Fruit fly (Drosophila melanogaster): ENCODE measurements around the gene CG46525.

The CG46525 gene

DNA sequence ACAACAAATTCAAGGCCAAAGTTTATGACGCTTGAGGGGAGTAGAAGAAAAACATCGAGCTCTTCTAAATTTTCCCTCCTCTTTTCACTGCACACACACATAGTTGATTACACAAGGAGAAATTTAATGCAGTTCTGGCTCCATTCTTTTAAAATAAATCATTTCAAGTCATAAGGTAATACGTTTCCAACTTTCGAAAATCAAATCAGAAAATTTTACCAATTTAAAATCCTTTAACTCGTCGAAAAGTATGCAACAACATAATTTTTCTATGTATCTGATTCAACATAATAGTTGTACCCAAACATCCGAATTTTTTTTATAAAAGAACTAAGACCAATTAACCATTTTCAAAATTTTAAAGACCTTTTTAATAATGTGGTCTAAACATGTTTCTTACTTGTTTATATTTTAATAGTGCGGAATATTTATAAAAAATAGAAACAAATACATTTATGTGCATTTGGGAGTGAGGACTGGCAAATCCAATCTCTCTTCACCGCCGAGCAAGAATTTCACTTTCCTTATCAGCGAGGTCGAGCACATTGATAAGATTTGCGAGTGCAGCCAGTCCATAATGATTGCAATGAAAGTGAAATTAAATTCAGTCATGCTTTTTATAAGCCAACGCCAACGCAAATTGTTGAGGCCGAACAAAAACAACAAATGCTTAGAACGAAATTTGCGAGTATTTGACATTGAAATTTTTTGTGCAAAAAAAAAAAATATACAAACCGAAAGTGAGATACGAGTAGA, 31.2 kb downstream of the CG46525 start:
- TF ChIP-seq fru (GFP tag; optimal IDR thresholded peaks at IDR 0.05) (peak; percentile 73), rgr (GFP tag; optimal IDR thresholded peaks at IDR 0.05) (peak; percentile 67), psq (GFP tag; optimal IDR thresholded peaks at IDR 0.05) (peak; percentile 72), br (GFP tag; optimal IDR thresholded peaks at IDR 0.05) (peak; percentile 54), GATAd (GFP tag; optimal IDR thresholded peaks at IDR 0.05) (no peak), Abd-B (GFP tag; optimal IDR thresholded peaks at IDR 0.05) (no peak), OdsH (GFP tag; optimal IDR thresholded peaks at IDR 0.05) (peak; percentile 76), ey (GFP tag; optimal IDR thresholded peaks at IDR 0.05) (peak; percentile 77), Rel (GFP tag; optimal IDR thresholded peaks at IDR 0.05) (no peak), Rel (tag; optimal IDR thresholded peaks at IDR 0.05) (peak; percentile 14), foxo (GFP tag; optimal IDR thresholded peaks at IDR 0.05) (peak in 1 of 2 experiments; percentile 81), Myc (optimal IDR thresholded peaks at IDR 0.05) (no peak), Dif (GFP tag; optimal IDR thresholded peaks at IDR 0.05; ENCODE audit: partially characterized antibody) (no peak), dmrt93B (GFP tag; optimal IDR thresholded peaks at IDR 0.05) (peak; percentile 31), lola (GFP tag; optimal IDR thresholded peaks at IDR 0.05) (no peak), Sp1 (GFP tag; optimal IDR thresholded peaks at IDR 0.05) (peak; percentile 71), Hr83 (GFP tag; optimal IDR thresholded peaks at IDR 0.05; ENCODE audit: poor library complexity, severe bottlenecking) (no peak), h (GFP tag; optimal IDR thresholded peaks at IDR 0.05) (peak; percentile 79), HLH106 (tag; optimal IDR thresholded peaks at IDR 0.05) (peak; percentile 69)

DNA sequence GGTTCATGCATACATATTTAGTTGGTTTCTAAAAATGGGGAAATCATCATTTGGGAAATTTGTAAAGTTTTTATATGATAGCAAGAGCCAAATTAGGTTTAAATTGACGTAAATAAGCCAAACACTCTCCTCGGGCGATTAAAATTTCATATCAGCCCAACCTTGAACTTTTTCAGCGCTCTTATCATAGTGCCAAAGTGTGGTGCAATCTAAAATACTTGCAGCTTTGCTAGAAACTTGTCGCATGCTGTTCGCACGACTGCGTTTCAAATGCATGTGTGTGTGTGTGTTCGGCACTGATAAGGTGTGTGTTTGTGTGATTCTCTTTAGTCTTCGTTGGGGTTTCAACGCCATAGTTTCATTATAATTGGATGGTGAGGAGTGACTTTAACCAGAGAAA, 31.8 kb downstream of the CG46525 start:
- no peak for TF ChIP-seq dmrt93B (GFP tag; optimal IDR thresholded peaks at IDR 0.05)
- no peak for TF ChIP-seq Hr78 (GFP tag; optimal IDR thresholded peaks at IDR 0.05)
- no peak for TF ChIP-seq Abd-B (GFP tag; optimal IDR thresholded peaks at IDR 0.05)
- TF ChIP-seq h (GFP tag; optimal IDR thresholded peaks at IDR 0.05): peak; percentile 5
- TF ChIP-seq Hr83 (GFP tag; optimal IDR thresholded peaks at IDR 0.05; ENCODE audit: poor library complexity, severe bottlenecking): no peak
- peak; percentile 15 for TF ChIP-seq HLH106 (tag; optimal IDR thresholded peaks at IDR 0.05)
- TF ChIP-seq CrebA (GFP tag; optimal IDR thresholded peaks at IDR 0.05; ENCODE audit: borderline replicate concordance): no peak
- TF ChIP-seq jim (GFP tag; optimal IDR thresholded peaks at IDR 0.05): no peak
- no peak for TF ChIP-seq fru (GFP tag; optimal IDR thresholded peaks at IDR 0.05)
- TF ChIP-seq OdsH (GFP tag; optimal IDR thresholded peaks at IDR 0.05): no peak
- TF ChIP-seq pan (optimal IDR thresholded peaks at IDR 0.05): no peak
- no peak for TF ChIP-seq Mio (GFP tag; optimal IDR thresholded peaks at IDR 0.05)
- TF ChIP-seq rgr (GFP tag; optimal IDR thresholded peaks at IDR 0.05): peak; percentile 38
- no peak for TF ChIP-seq Jra (GFP tag; optimal IDR thresholded peaks at IDR 0.05)
- no peak for TF ChIP-seq usp (GFP tag; optimal IDR thresholded peaks at IDR 0.05)
- TF ChIP-seq dl (GFP tag; optimal IDR thresholded peaks at IDR 0.05; ENCODE audit: insufficient read depth in 1 of 2, partially characterized antibody in 2 of 2): no peak
- peak in 1 of 2 experiments; percentile 11 for TF ChIP-seq foxo (GFP tag; optimal IDR thresholded peaks at IDR 0.05)
- TF ChIP-seq Dif (GFP tag; optimal IDR thresholded peaks at IDR 0.05; ENCODE audit: partially characterized antibody): no peak
- no peak for TF ChIP-seq GATAd (GFP tag; optimal IDR thresholded peaks at IDR 0.05)
- TF ChIP-seq brk (GFP tag; optimal IDR thresholded peaks at IDR 0.05): no peak
- TF ChIP-seq br (GFP tag; optimal IDR thresholded peaks at IDR 0.05): no peak
- TF ChIP-seq dsf (GFP tag; optimal IDR thresholded peaks at IDR 0.05; ENCODE audit: borderline replicate concordance): no peak
- TF ChIP-seq Myc (optimal IDR thresholded peaks at IDR 0.05): no peak
- TF ChIP-seq lola (GFP tag; optimal IDR thresholded peaks at IDR 0.05): no peak
- TF ChIP-seq woc (GFP tag; optimal IDR thresholded peaks at IDR 0.05): no peak
- TF ChIP-seq CG9705 (GFP tag; optimal IDR thresholded peaks at IDR 0.05): no peak

DNA sequence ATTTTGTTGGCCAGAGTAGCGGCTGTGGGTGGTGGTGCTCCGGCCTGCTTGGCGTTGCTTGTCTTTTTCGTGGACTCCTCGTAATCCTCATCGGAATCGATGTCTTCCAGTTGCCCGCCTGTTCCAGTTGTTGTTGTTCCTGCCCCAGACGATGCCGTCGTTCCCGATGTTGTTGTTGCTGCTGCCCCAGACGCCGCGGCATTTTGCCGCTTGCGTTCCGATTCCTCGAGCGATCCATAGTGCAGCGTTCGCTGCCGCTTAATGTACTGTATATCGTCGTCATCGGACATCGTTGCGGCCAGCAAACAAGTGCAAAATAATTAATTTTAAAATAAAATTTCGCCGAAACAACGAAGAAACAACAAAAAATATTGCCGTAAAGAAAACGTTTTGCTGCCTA, 38.5 kb downstream of the CG46525 start:
- TF ChIP-seq woc (GFP tag; optimal IDR thresholded peaks at IDR 0.05) (no peak), sage (GFP tag; optimal IDR thresholded peaks at IDR 0.05) (no peak), Myc (optimal IDR thresholded peaks at IDR 0.05) (no peak), foxo (GFP tag; optimal IDR thresholded peaks at IDR 0.05) (no peak)

Data from whole organism, wandering third instar larva.